Worm (Caenorhabditis elegans): Measurements from ENCODE around the gene daf-12.

daf-12 gene

DNA sequence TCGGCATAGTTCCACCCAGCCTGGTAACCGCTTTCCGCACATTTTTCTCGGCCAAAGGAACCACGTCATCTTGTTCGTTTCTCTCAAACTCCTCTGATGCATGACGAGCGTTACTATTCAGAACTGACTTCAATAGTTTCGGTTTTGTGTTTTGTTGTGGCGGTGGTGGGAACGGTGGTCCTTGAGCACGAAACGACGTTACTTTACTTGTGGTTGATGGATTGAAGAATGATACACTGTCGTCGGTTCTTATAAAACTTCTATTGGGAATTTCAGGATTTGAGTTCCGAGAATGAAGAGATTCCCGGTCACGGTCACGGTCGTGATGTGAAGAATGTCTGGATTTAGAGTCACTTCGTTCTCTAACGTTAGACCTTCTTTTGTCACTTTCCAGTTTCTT is 25.8 kb upstream of the daf-12 start:
- TF ChIP-seq madf-8 (GFP tag; conservative IDR thresholded peaks at IDR 0.05) (no peak), mcd-1 (GFP tag; IDR thresholded peaks at IDR 0.05) (no peak), K11D2.4 (GFP tag; IDR thresholded peaks at IDR 0.05) (no peak), C17E4.6 (GFP tag; IDR thresholded peaks at IDR 0.05) (no peak), pbrm-1 (GFP tag; IDR thresholded peaks at IDR 0.05) (no peak), ztf-18 (tag; optimal IDR thresholded peaks at IDR 0.05) (no peak)

DNA sequence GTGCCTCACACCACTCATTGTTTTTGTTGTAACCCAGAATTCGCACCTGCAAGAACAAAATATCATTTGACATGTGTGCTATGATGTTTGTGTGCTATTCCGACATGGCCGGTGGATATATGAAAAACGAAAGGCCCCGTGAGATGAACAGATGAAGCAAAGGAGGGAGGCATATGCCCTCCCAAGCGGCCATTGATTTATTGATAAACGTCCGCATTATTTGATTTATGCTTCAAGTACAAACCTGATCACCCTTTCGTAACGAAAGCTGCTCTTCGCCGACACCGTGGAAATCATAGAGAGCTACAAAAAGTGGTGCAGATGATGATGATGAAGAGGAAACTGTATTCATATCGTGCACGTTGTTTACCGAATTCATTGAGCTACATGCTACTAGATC is 23.4 kb upstream of the daf-12 start:
- TF ChIP-seq repo-1 (tag; optimal IDR thresholded peaks at IDR 0.05) (no peak), lsl-1 (GFP tag; optimal IDR thresholded peaks at IDR 0.05) (no peak), nhr-27 (tag; optimal IDR thresholded peaks at IDR 0.05) (no peak), F10E7.11 (tag; optimal IDR thresholded peaks at IDR 0.05) (no peak), ztf-3 (GFP tag; optimal IDR thresholded peaks at IDR 0.05) (no peak), nhr-179 (tag; optimal IDR thresholded peaks at IDR 0.05) (no peak)

DNA sequence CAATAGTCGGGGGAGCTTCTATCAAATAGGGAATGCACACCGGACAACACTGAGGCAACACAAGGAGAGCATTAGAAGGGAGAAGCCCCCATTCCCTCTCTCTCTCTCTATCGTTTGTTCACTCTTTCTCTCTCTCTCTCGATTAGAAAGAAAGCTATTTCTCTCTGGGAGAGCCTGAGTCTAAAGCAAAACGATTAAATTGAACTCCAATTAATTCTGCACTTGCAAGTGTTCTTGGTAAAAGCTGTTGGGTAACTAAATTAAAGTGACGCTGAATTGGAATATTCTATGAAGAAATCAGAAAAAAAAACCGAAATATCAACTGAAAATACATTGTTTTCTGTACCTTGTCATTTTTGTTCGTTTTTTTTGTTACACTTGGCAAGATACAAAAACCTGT is 19.7 kb upstream of the daf-12 start:
- TF ChIP-seq aptf-2 (GFP tag; conservative IDR thresholded peaks at IDR 0.05) (no peak), snpc-1.1 (tag; optimal IDR thresholded peaks at IDR 0.05; ENCODE audit: insufficient read depth) (no peak), F49E8.2 (tag; optimal IDR thresholded peaks at IDR 0.05; ENCODE audit: insufficient read depth) (no peak), lsy-27 (tag; optimal IDR thresholded peaks at IDR 0.05; ENCODE audit: borderline replicate concordance, insufficient read depth) (no peak), zfh-2 (GFP tag; conservative IDR thresholded peaks at IDR 0.05) (no peak)

DNA sequence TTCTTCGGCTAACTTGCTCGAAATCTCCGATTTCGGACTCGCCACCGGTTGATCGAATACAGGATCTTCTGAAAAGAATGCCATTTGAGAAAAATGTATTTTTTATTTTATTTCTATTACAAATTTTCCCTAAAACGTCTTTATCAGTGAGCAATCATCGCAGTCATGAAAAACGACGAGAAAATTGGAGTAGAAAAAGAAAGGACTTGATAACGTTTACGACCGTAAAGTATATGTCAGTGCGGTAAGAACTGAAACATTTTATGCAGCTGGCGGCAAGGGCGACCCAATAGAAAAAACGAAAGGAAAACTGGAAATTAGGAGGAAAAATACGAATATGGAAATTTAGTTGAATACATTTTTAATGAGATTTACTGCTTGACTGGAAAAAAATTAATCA is 17.9 kb upstream of the daf-12 start:
- TF ChIP-seq fkh-3 (tag; optimal IDR thresholded peaks at IDR 0.05) (no peak), nhr-80 (tag; optimal IDR thresholded peaks at IDR 0.05) (peak; percentile 68)

DNA sequence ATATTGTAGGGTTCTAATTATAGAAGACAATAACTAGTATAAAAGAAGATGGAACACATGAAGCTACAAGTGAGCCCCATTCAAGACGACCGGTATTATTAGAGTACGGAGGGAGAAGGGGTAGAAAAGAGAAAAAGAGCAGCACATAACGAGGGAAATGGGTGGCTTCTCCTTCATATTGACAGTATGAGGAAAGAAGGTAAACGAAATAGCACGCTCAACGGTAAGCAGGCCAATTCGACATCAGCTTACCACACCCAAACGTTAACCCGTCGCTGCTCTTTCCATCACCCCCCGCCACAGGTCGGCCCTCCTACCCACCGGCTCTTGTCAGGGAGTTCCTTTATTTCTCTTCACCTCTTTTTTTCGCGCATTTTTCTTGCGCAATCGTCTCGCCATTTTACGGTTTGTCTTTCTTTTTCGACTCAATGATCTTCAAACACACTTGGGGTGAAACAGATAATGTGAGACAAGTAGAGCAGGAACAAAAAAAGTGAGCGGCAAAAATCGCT is 17.0 kb upstream of the daf-12 start:
- TF ChIP-seq Y53F4B.3 (GFP tag; IDR thresholded peaks at IDR 0.05) (no peak), sdz-38 (tag; optimal IDR thresholded peaks at IDR 0.05) (no peak), C06A6.2 (GFP tag; conservative IDR thresholded peaks at IDR 0.05) (no peak), nhr-80 (tag; optimal IDR thresholded peaks at IDR 0.05) (peak; percentile 28), dpl-1 (GFP tag; optimal IDR thresholded peaks at IDR 0.05) (no peak)

DNA sequence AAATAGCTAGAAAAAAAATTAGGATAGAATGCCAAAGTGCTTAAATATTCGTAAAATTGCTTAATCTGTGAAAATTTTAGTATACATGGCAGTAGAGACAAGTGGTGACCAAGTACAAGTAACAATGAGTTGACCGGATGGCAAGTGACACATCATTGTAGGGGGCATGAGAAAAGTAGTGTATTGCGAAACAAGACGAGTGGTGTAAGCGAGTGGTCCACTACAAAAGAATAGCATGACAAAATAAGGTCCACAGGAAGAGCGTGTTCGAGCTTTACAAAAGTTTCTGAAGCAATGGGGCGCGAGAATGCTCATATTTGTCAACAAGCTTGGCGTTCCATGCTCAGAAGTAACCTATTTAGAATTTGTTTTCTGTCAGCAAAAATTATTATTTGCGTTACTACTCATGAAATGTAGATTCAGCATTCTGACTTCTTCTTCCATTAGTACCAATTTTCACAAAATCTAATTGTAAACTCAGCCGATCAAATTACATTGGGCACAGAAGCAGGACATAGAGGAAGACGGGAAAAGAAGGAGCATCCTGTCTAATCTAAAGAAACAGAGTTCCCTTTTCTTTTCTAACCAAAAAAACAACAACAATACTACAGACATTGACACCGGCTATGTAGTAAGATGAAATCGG is 16.0 kb upstream of the daf-12 start:
- TF ChIP-seq cebp-1 (GFP tag; IDR thresholded peaks at IDR 0.05): no peak
- peak; percentile 75 for TF ChIP-seq cebp-1 (tag; optimal IDR thresholded peaks at IDR 0.05)
- no peak for TF ChIP-seq die-1 (tag; optimal IDR thresholded peaks at IDR 0.05)
- TF ChIP-seq athp-1 (tag; optimal IDR thresholded peaks at IDR 0.05): no peak
- TF ChIP-seq madf-8 (GFP tag; conservative IDR thresholded peaks at IDR 0.05): no peak
- no peak for TF ChIP-seq T26A5.8 (tag; optimal IDR thresholded peaks at IDR 0.05)
- TF ChIP-seq nhr-80 (tag; optimal IDR thresholded peaks at IDR 0.05): no peak

DNA sequence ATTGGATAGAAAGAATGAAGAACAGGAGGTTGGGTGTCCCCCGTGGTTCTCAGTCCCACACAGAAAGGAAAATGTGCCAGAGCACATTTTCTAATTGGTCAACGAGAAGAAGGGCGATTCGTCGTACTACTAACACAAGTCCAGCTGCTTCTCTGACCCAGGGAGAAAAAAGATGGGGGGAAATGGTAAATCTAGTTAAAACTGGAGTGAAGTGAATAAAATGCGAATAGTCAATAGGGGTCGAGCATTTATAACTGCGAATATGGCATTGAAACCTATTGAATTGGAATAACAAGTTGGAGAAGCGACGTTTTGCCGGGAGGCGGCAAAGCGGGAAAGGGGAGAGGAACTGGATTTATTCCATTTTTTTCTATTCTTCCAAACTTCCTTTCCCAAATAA is 13.1 kb upstream of the daf-12 start:
- TF ChIP-seq somi-1 (GFP tag; optimal IDR thresholded peaks at IDR 0.05) (no peak), F57A8.1 (GFP tag; optimal IDR thresholded peaks at IDR 0.05) (no peak), akir-1 (GFP tag; optimal IDR thresholded peaks at IDR 0.05) (no peak), F55B11.4 (tag; optimal IDR thresholded peaks at IDR 0.05; ENCODE audit: borderline replicate concordance, insufficient read depth) (no peak), attf-3 (GFP tag; conservative IDR thresholded peaks at IDR 0.05) (no peak)
